Worm (Caenorhabditis elegans): ENCODE results near the gene che-11.

che-11 gene

DNA sequence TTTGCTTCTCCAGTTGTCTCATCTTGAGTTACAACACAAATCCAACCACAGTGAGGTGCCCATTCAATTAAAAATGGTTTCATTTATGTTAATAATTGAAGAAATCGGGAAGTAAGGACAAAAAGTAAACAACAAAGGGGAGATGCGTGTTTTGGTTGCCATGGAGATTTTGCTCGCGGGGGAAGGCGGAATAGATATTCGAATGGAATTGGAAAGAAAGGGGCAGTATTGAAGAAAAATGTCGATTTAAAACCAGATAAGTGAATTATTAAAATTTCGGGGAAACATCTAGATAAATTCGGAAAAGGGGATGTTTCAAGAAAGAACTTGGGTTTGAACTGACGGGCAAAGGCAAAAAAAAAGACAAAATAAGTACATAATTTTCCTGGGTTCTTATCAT is at the start of gene che-11:
Gene che-11 (minus strand): TSS at position 101 of the 400 bp plus-strand sequence.
- TF ChIP-seq zip-5 (tag; optimal IDR thresholded peaks at IDR 0.05), result no peak
- TF ChIP-seq ceh-2 (tag; optimal IDR thresholded peaks at IDR 0.05), result no peak
- TF ChIP-seq ceh-14 (tag; optimal IDR thresholded peaks at IDR 0.05), result no peak

DNA sequence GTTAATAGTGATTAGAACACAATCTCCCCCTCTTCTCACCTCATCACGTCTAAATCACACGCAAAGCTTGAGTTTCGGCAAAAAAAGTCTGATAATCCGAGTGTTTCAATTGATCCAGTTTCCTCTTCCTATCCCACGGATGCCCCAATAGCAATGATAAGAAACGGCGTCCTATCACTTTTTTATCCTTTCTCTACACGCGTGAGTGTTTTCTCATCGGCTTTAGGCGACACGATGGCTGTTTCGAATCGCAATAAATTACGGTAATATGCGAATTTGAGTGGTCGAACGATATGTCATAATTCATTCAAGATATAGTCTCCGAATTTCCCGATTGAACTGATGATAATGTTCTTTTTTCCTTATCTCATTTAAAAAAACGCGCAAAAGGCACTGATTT is 49.0 kb upstream of the che-11 start:
- TF ChIP-seq hlh-13 (GFP tag; optimal IDR thresholded peaks at IDR 0.05), result no peak
- TF ChIP-seq unc-86 (tag; optimal IDR thresholded peaks at IDR 0.05), result no peak
- TF ChIP-seq ceh-6 (GFP tag; optimal IDR thresholded peaks at IDR 0.05), result no peak
- no peak for TF ChIP-seq pha-4 (tag; optimal IDR thresholded peaks at IDR 0.05)
- TF ChIP-seq ztf-16 (tag; optimal IDR thresholded peaks at IDR 0.05), result no peak
- no peak for TF ChIP-seq pat-9 (tag; optimal IDR thresholded peaks at IDR 0.05)
- no peak for TF ChIP-seq hlh-6 (tag; optimal IDR thresholded peaks at IDR 0.05)
- no peak for TF ChIP-seq sox-4 (tag; optimal IDR thresholded peaks at IDR 0.05)
- TF ChIP-seq ceh-14 (tag; optimal IDR thresholded peaks at IDR 0.05), result no peak
- no peak for TF ChIP-seq ets-4 (tag; optimal IDR thresholded peaks at IDR 0.05)

DNA sequence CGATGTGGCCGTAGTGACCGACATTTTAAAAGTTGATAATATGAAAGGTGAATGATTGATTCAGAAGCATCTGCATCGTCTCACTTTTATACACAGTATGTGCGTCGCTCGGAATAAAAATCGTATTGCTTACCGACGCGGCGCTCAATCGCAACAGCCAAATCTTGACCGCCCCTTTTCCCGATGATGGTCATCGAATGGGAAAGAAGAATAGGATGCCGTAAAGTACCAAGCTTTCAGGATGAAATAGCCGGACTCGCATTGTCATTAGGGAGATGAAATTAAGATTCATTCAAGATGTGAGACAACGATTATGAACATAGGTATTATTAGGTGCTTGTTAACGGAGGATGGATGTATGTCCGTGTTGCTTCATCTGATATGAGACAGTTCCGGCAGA is 48.0 kb upstream of the che-11 start, which contains the start of gene lon-3:
Gene lon-3 (minus strand): TSS at position 101 of the 400 bp plus-strand sequence.
- TF ChIP-seq rnt-1 (tag; optimal IDR thresholded peaks at IDR 0.05) (peak; percentile 4), ceh-9 (tag; optimal IDR thresholded peaks at IDR 0.05) (no peak)

DNA sequence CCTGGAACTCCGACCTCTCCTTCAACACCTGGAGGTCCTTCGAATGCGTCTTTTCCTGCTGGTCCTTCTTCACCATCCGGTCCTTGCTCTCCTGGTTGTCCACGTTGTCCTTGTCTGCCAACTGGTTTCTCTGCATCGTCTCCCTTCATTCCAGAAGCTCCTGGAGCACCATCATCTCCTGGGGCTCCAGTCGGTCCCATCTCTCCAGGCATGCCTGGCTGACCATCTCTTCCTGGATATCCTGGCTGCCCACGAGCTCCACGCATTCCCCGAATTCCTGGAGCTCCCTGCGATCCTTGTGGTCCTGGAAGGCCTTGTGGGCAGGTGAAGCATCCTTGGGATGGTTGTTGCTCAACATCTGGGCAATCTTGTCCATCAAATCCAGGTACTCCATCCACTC is 47.2 kb upstream of the che-11 start:
- TF ChIP-seq lim-6 (tag; optimal IDR thresholded peaks at IDR 0.05) (no peak), elt-4 (tag; optimal IDR thresholded peaks at IDR 0.05) (peak; percentile 39), T23F11.4 (GFP tag; optimal IDR thresholded peaks at IDR 0.05) (no peak), hlh-30 (tag; optimal IDR thresholded peaks at IDR 0.05; ENCODE audit: insufficient read depth) (no peak), ceh-9 (tag; optimal IDR thresholded peaks at IDR 0.05) (no peak), ceh-24 (tag; optimal IDR thresholded peaks at IDR 0.05) (no peak), syd-9 (tag; optimal IDR thresholded peaks at IDR 0.05) (no peak), pag-3 (tag; optimal IDR thresholded peaks at IDR 0.05; ENCODE audit: borderline replicate concordance) (no peak)

DNA sequence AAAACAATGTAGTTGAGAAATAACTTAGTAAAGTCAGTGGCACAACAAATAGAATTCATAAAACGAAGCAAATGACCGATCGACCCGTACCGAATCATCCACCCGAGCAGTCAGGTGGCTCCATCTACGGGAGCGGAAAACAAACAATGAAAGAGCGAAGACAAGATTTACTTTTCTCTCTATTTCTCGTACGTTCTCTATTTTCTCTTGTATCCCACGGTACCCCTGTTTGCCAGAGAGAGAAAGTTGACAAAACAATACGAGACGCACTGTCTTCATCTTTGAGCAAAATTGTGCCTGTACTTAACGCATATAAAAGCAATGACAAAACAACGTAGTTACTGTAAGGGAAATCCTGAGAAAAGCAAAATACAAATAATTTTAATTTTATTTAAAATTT is 46.2 kb upstream of the che-11 start:
- TF ChIP-seq elt-2 (tag; optimal IDR thresholded peaks at IDR 0.05) (no peak), ets-4 (tag; optimal IDR thresholded peaks at IDR 0.05) (no peak), elt-4 (tag; optimal IDR thresholded peaks at IDR 0.05) (no peak), npax-4 (tag; optimal IDR thresholded peaks at IDR 0.05) (no peak), madf-2 (tag; optimal IDR thresholded peaks at IDR 0.05) (no peak), ceh-48 (tag; optimal IDR thresholded peaks at IDR 0.05) (no peak), ceh-19 (GFP tag; optimal IDR thresholded peaks at IDR 0.05) (no peak), K09A11.1 (tag; optimal IDR thresholded peaks at IDR 0.05; ENCODE audit: insufficient read depth) (no peak), sdc-2 (tag; optimal IDR thresholded peaks at IDR 0.05) (no peak), ama-1 (optimal IDR thresholded peaks at IDR 0.05) (no peak), C08G9.2 (tag; optimal IDR thresholded peaks at IDR 0.05) (no peak), ceh-2 (tag; optimal IDR thresholded peaks at IDR 0.05) (no peak), ceh-14 (tag; optimal IDR thresholded peaks at IDR 0.05) (no peak), zip-5 (tag; optimal IDR thresholded peaks at IDR 0.05) (no peak)

DNA sequence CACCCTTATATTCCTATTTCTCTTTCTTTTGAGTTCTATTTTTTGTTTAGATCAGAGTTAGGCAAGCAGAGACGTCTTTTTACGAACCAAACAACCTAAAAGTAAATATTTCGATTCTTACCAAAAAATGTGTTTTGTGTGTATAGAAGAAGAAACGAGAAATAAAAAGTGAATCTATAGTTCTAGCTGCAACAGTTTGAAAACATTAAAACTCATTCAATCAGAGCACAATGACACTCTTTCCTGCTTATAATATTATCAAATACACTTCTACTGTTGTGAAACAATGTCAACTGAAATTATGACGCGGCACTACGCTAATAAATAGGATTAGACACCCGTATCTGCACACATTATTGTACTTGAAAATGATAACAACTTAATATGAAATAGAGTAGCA is 45.3 kb upstream of the che-11 start, which contains the start of gene ZK836.3:
Gene ZK836.3 (minus strand): TSS at position 101 of the 400 bp plus-strand sequence.
- TF ChIP-seq syd-9 (tag; optimal IDR thresholded peaks at IDR 0.05) (no peak), nfya-1 (tag; optimal IDR thresholded peaks at IDR 0.05) (no peak), ahr-1 (tag; optimal IDR thresholded peaks at IDR 0.05) (no peak), F13H6.1 (tag; optimal IDR thresholded peaks at IDR 0.05) (no peak), ceh-48 (tag; optimal IDR thresholded peaks at IDR 0.05) (no peak), dmd-4 (tag; optimal IDR thresholded peaks at IDR 0.05; ENCODE audit: borderline replicate concordance) (no peak), ceh-22 (tag; optimal IDR thresholded peaks at IDR 0.05) (no peak), pqm-1 (tag; optimal IDR thresholded peaks at IDR 0.05) (no peak), hlh-8 (tag; optimal IDR thresholded peaks at IDR 0.05) (no peak)

All from whole organism, late embryonic.